Worm (Caenorhabditis elegans): ENCODE results near the gene F58F9.1.

DNA sequence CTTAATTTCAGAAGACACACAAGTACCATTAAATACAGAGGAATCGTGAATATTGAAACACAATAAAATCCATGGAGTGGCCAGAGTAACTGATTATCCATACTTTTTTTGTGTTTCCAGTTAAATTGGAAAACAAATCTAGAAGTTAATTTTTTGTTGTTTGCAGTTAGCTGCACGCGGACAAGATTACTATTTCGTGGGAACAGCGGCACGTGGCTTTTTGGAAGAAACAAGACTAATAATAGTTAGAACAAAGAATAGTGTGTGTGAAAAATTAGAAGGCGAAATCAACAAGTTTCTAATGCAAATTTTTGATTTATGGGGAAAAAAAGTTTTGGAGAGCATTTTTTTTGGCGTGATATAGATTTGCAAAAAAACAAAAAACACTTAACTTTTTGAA is 16.9 kb downstream of the F58F9.1 start, which contains the start of gene srv-29:
- TF ChIP-seq tra-1 (GFP tag; IDR thresholded peaks at IDR 0.05) (no peak), dmd-9 (GFP tag; IDR thresholded peaks at IDR 0.05) (no peak), mxl-2 (GFP tag; conservative IDR thresholded peaks at IDR 0.05) (no peak), R02D3.7 (tag; optimal IDR thresholded peaks at IDR 0.05) (no peak), nhr-76 (tag; optimal IDR thresholded peaks at IDR 0.05) (no peak), ama-1 (optimal IDR thresholded peaks at IDR 0.05) (no peak), nhr-237 (tag; optimal IDR thresholded peaks at IDR 0.05) (no peak), nhr-10 (tag; optimal IDR thresholded peaks at IDR 0.05) (no peak), lir-3 (tag; optimal IDR thresholded peaks at IDR 0.05) (no peak)
